Worm (Caenorhabditis elegans) whole organism, young adult: ENCODE measurements around the gene hlh-30.

Experiments used
- atf-7 ChIP-seq: sonication (generic microtip); optimal IDR thresholded peaks from 2 replicates; lab custom pipeline; 2017; ENCODE audit warnings: mild to moderate bottlenecking, missing genetic modification characterization, missing compliant biosample characterization
- cebp-1 ChIP-seq, 2 experiments: fragments of 200-800 bp in 1 of 2; sonication (Bioruptor generic) in 1 of 2; sonication (generic microtip) in 1 of 2; IDR thresholded peaks in 1 of 2; optimal IDR thresholded peaks in 1 of 2; 2 replicates each; pipeline versions ENCODE4 v1.3.6 to Lab custom; 2017 to 2022; ENCODE audit warnings: missing compliant biosample characterization in 2 of 2, missing genetic modification characterization in 2 of 2, mild to moderate bottlenecking in 1 of 2, missing genetic modification reagents in 1 of 2, moderate library complexity in 1 of 2
- efl-1 ChIP-seq: fragments of 150-350 bp; optimal IDR thresholded peaks from 2 replicates; lab custom pipeline; 2014; ENCODE audit warnings: missing biosample characterization, missing genetic modification reagents, missing genetic modification characterization
- ekl-4 ChIP-seq: fragments of 200-800 bp; sonication (Bioruptor generic); IDR thresholded peaks from 2 replicates; pipeline ENCODE4 v1.3.6; 2022; ENCODE audit warnings: missing genetic modification reagents, missing genetic modification characterization, missing compliant biosample characterization
- snpc-1.1 ChIP-seq: sonication (generic microtip); optimal IDR thresholded peaks from 2 replicates; lab custom pipeline; 2017; ENCODE audit warnings: missing genetic modification characterization, mild to moderate bottlenecking, missing compliant biosample characterization, antibody characterized with exemption, moderate library complexity, missing genotype, missing genetic modification reagents; ENCODE audit not compliant: insufficient read depth
- sptf-2 ChIP-seq: fragments of 200-800 bp; sonication (Bioruptor generic); optimal IDR thresholded peaks from 2 replicates; lab custom pipeline; 2018; ENCODE audit warnings: mild to moderate bottlenecking, missing genetic modification characterization, missing compliant biosample characterization

DNA sequence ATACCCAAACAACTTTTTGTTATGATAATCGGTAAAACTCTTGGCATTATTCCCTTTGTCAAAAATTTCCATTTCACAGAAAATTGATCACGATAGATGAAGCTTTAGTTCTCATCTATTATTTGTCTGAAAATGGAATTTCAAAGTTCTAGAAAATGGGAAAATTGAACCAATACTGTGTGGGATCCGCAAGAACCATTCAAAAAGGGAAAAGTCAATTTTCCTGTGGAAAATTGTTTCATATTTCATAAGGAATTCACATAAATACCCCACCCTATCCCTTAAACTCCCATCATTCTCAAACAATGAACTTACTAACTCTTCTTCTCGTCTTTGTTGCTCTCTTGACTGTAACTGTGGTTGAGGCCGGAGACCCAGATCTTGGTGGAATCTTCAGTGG lies 46.1 kb upstream of the hlh-30 start, which contains the start of the genes C35B1.9 and C35B1.3:
- TF ChIP-seq sptf-2 (GFP tag; lab: Kevin White, UChicago) = no peak
- no peak for TF ChIP-seq snpc-1.1 (tag; lab: Kevin White, UChicago)
- TF ChIP-seq efl-1 = no peak
- TF ChIP-seq ekl-4 (GFP tag; lab: Robert Waterston, UW) = no peak
- no peak for TF ChIP-seq atf-7 (tag; lab: Kevin White, UChicago)
- no peak for TF ChIP-seq cebp-1 (GFP tag; IDR thresholded peaks at IDR 0.05; lab: Robert Waterston, UW)
- TF ChIP-seq cebp-1 (tag; optimal IDR thresholded peaks at IDR 0.05; lab: Kevin White, UChicago) = no peak
